Worm (Caenorhabditis elegans) whole organism, mixed stage, embryonic: Measurements from ENCODE around the gene cht-3.

Source experiments
- blmp-1 ChIP-seq: fragments of 150-350 bp; optimal IDR thresholded peaks from 2 replicates; lab custom pipeline; 2014; ENCODE audit warnings: missing biosample characterization, missing genetic modification characterization
- ceh-39 ChIP-seq: fragments of 150-350 bp; optimal IDR thresholded peaks from 2 replicates; lab custom pipeline; 2014; ENCODE audit warnings: missing biosample characterization, missing genetic modification characterization
- ceh-43 ChIP-seq: fragments of 200-800 bp; sonication (Bioruptor generic); optimal IDR thresholded peaks from 2 replicates; lab custom pipeline; 2018; ENCODE audit warnings: mild to moderate bottlenecking, missing genetic modification characterization, moderate library complexity, missing compliant biosample characterization
- ceh-83 ChIP-seq: fragments of 200-800 bp; sonication (Bioruptor generic); optimal IDR thresholded peaks from 2 replicates; lab custom pipeline; 2018; ENCODE audit warnings: mild to moderate bottlenecking, missing genetic modification characterization, missing compliant biosample characterization
- ces-1 ChIP-seq: fragments of 150-350 bp; optimal IDR thresholded peaks from 2 replicates; lab custom pipeline; 2014; ENCODE audit warnings: missing biosample characterization, missing genetic modification reagents, missing genetic modification characterization
- cnd-1 ChIP-seq: fragments of 200-800 bp; sonication (Bioruptor generic); optimal IDR thresholded peaks from 2 replicates; lab custom pipeline; 2018; ENCODE audit warnings: mild to moderate bottlenecking, missing genetic modification characterization, missing compliant biosample characterization
- drap-1 ChIP-seq: fragments of 200-800 bp; sonication (Bioruptor generic); optimal IDR thresholded peaks from 3 replicates; lab custom pipeline; 2018; ENCODE audit warnings: mild to moderate bottlenecking, missing genetic modification characterization, missing compliant biosample characterization
- elt-1 ChIP-seq: sonication (generic microtip); optimal IDR thresholded peaks from 2 replicates; lab custom pipeline; 2017; ENCODE audit warnings: missing genetic modification characterization, mild to moderate bottlenecking, missing compliant biosample characterization, antibody characterized with exemption, moderate library complexity, borderline replicate concordance; ENCODE audit not compliant: insufficient read depth
- elt-3 ChIP-seq: fragments of 150-350 bp; optimal IDR thresholded peaks from 2 replicates; lab custom pipeline; 2014; ENCODE audit warnings: missing biosample characterization, missing genetic modification characterization
- flh-1 ChIP-seq: fragments of 200-800 bp; sonication (Bioruptor generic); optimal IDR thresholded peaks from 2 replicates; lab custom pipeline; 2018; ENCODE audit warnings: mild to moderate bottlenecking, missing genetic modification characterization, moderate library complexity, missing compliant biosample characterization
- ham-2 ChIP-seq: fragments of 200-800 bp; sonication (Bioruptor generic); optimal IDR thresholded peaks from 2 replicates; lab custom pipeline; 2018; ENCODE audit warnings: mild to moderate bottlenecking, missing genetic modification characterization, missing compliant biosample characterization
- hlh-1 ChIP-seq: fragments of 150-350 bp; optimal IDR thresholded peaks from 2 replicates; lab custom pipeline; 2014; ENCODE audit warnings: missing biosample characterization, missing genetic modification reagents, missing genetic modification characterization
- lin-13 ChIP-seq: fragments of 150-350 bp; optimal IDR thresholded peaks from 2 replicates; lab custom pipeline; 2014; ENCODE audit warnings: missing biosample characterization, missing genetic modification characterization
- lin-32 ChIP-seq: fragments of 200-800 bp; sonication (Bioruptor generic); optimal IDR thresholded peaks from 2 replicates; lab custom pipeline; 2018; ENCODE audit warnings: mild to moderate bottlenecking, missing genetic modification characterization, missing compliant biosample characterization
- lsy-2 ChIP-seq: fragments of 150-350 bp; optimal IDR thresholded peaks from 2 replicates; lab custom pipeline; 2014; ENCODE audit warnings: missing biosample characterization, missing genetic modification characterization
- mep-1 ChIP-seq: fragments of 150-350 bp; optimal IDR thresholded peaks from 2 replicates; lab custom pipeline; 2017; ENCODE audit warnings: missing biosample characterization, missing genetic modification reagents, missing genetic modification characterization, inconsistent platforms
- nhr-12 ChIP-seq: fragments of 150-350 bp; optimal IDR thresholded peaks from 2 replicates; lab custom pipeline; 2014; ENCODE audit warnings: missing biosample characterization, missing genetic modification characterization
- nhr-2 ChIP-seq: fragments of 150-350 bp; optimal IDR thresholded peaks from 2 replicates; lab custom pipeline; 2014; ENCODE audit warnings: missing biosample characterization, missing genetic modification characterization
- nhr-28 ChIP-seq: fragments of 150-350 bp; optimal IDR thresholded peaks from 2 replicates; lab custom pipeline; 2014; ENCODE audit warnings: missing biosample characterization, missing genetic modification characterization
- nhr-76 ChIP-seq: sonication (generic microtip); optimal IDR thresholded peaks from 2 replicates; lab custom pipeline; 2017; ENCODE audit warnings: missing biosample characterization, missing genetic modification characterization
- pha-4 ChIP-seq: fragments of 150-350 bp; optimal IDR thresholded peaks from 2 replicates; lab custom pipeline; 2018; ENCODE audit warnings: missing biosample characterization, missing genetic modification reagents, missing genetic modification characterization
- sem-2 ChIP-seq: fragments of 200-800 bp; sonication (Bioruptor generic); optimal IDR thresholded peaks from 2 replicates; lab custom pipeline; 2018; ENCODE audit warnings: mild to moderate bottlenecking, missing genetic modification characterization, missing compliant biosample characterization
- snpc-4 ChIP-seq: fragments of 150-350 bp; optimal IDR thresholded peaks from 2 replicates; lab custom pipeline; 2014; ENCODE audit warnings: missing biosample characterization, missing genetic modification characterization
- sptf-1 ChIP-seq: sonication (generic microtip); optimal IDR thresholded peaks from 2 replicates; lab custom pipeline; 2017; ENCODE audit warnings: mild to moderate bottlenecking, missing genetic modification characterization, moderate library complexity, missing compliant biosample characterization
- tbx-8 ChIP-seq: fragments of 200-800 bp; sonication (Bioruptor generic); optimal IDR thresholded peaks from 2 replicates; lab custom pipeline; 2018; ENCODE audit warnings: mild to moderate bottlenecking, missing genetic modification characterization, moderate library complexity, missing compliant biosample characterization
- unc-120 ChIP-seq: sonication (generic microtip); optimal IDR thresholded peaks from 2 replicates; lab custom pipeline; 2017; ENCODE audit warnings: missing genetic modification characterization, missing compliant biosample characterization; ENCODE audit not compliant: poor library complexity, severe bottlenecking
- unc-39 ChIP-seq: fragments of 150-350 bp; optimal IDR thresholded peaks from 2 replicates; lab custom pipeline; 2014; ENCODE audit warnings: missing biosample characterization, missing genetic modification characterization
- unc-62 ChIP-seq: fragments of 150-350 bp; optimal IDR thresholded peaks from 2 replicates; lab custom pipeline; 2014; ENCODE audit warnings: missing biosample characterization, missing genetic modification reagents, missing genetic modification characterization
- zip-8 ChIP-seq: fragments of 150-350 bp; optimal IDR thresholded peaks from 2 replicates; lab custom pipeline; 2014; ENCODE audit warnings: missing biosample characterization, missing genetic modification characterization

cht-3 gene

ce11 chrIV:7049672-7050206 lies 46.3 kb downstream of the cht-3 start, which contains the start of gene nhr-105:
Gene nhr-105, plus strand, starts transcription at chrIV:7050156.
- TF ChIP-seq lin-13 (tag; lab: Kevin White, UChicago) (no peak), zip-8 (tag; lab: Kevin White, UChicago) (peak; percentile 18), hlh-1 (tag; lab: Kevin White, UChicago) (no peak)
- TF ChIP-seq, all 35 proteins: peak for 1

- no peak for TF ChIP-seq blmp-1 (tag; lab: Kevin White, UChicago)
- no peak for TF ChIP-seq flh-1 (GFP tag; lab: Kevin White, UChicago)
- TF ChIP-seq ceh-43 (GFP tag; lab: Kevin White, UChicago), result no peak
- TF ChIP-seq elt-3, result no peak
- no peak for TF ChIP-seq lin-13 (tag; lab: Kevin White, UChicago)
- no peak for TF ChIP-seq unc-62 (GFP tag; lab: Kevin White, UChicago)
- TF ChIP-seq mep-1, result no peak
- no peak for TF ChIP-seq tbx-8 (GFP tag; lab: Kevin White, UChicago)
- no peak for TF ChIP-seq ces-1 (GFP tag; lab: Kevin White, UChicago)
- TF ChIP-seq sem-2, result no peak
- TF ChIP-seq nhr-28, result no peak
- TF ChIP-seq pha-4 (tag; lab: Kevin White, UChicago), result no peak
- TF ChIP-seq ham-2 (GFP tag; lab: Kevin White, UChicago), result no peak
- no peak for TF ChIP-seq ceh-83 (GFP tag; lab: Kevin White, UChicago)
- TF ChIP-seq unc-120 (tag; lab: Kevin White, UChicago), result no peak
- TF ChIP-seq, all 35 proteins: peak for 0
These were observed 48.1 kb downstream of the cht-3 start for ce11 chrIV:7051515-7051914.

- TF ChIP-seq lsy-2 (no peak), zip-8 (tag; lab: Kevin White, UChicago) (no peak), ceh-43 (GFP tag; lab: Kevin White, UChicago) (no peak), unc-62 (GFP tag; lab: Kevin White, UChicago) (no peak), unc-39 (tag; lab: Kevin White, UChicago) (no peak), nhr-2 (tag; lab: Kevin White, UChicago) (no peak), snpc-4 (tag; lab: Kevin White, UChicago) (no peak), blmp-1 (tag; lab: Kevin White, UChicago) (no peak), ham-2 (GFP tag; lab: Kevin White, UChicago) (no peak)
These were observed 48.7 kb downstream of the cht-3 start for ce11 chrIV:7052135-7052534.

ce11 chrIV:7057677-7058076 lies 54.3 kb downstream of the cht-3 start, which contains the start of gene srx-50:
Gene srx-50, plus strand, starts transcription at chrIV:7057977.
- TF ChIP-seq zip-8 (tag; lab: Kevin White, UChicago) (no peak), drap-1 (GFP tag; lab: Kevin White, UChicago) (no peak), hlh-1 (tag; lab: Kevin White, UChicago) (no peak), lin-13 (tag; lab: Kevin White, UChicago) (no peak), sptf-1 (tag; lab: Kevin White, UChicago) (no peak), lin-32 (GFP tag; lab: Kevin White, UChicago) (no peak), lsy-2 (no peak), nhr-76 (tag; lab: Kevin White, UChicago) (no peak), ceh-43 (GFP tag; lab: Kevin White, UChicago) (no peak), elt-1 (no peak), cnd-1 (tag; lab: Kevin White, UChicago) (no peak), nhr-2 (tag; lab: Kevin White, UChicago) (no peak), sem-2 (no peak), nhr-12 (tag; lab: Kevin White, UChicago) (no peak), flh-1 (GFP tag; lab: Kevin White, UChicago) (no peak), ceh-39 (no peak), unc-62 (GFP tag; lab: Kevin White, UChicago) (no peak), pha-4 (tag; lab: Kevin White, UChicago) (no peak)
